Worm (Caenorhabditis elegans): ENCODE measurements around the gene apl-1.

ce11 chrX:5111894-5112293, 4.8 kb downstream of the apl-1 start:
- TF ChIP-seq ztf-6 (GFP tag; IDR thresholded peaks at IDR 0.05) (no peak), T07F8.4 (tag; optimal IDR thresholded peaks at IDR 0.05) (no peak), akir-1 (GFP tag; optimal IDR thresholded peaks at IDR 0.05) (no peak), tbp1 (GFP tag; optimal IDR thresholded peaks at IDR 0.05) (no peak), lin-35 (GFP tag; optimal IDR thresholded peaks at IDR 0.05) (no peak), pha-4 (tag; optimal IDR thresholded peaks at IDR 0.05) (no peak), unc-130 (GFP tag; optimal IDR thresholded peaks at IDR 0.05) (no peak)

Measured in whole organism, young adult.